Worm (Caenorhabditis elegans) whole organism, L4/young adult: ENCODE results near the gene eri-9.

Experiments
- dao-5 ChIP-seq: sonication (generic microtip); optimal IDR thresholded peaks from 2 replicates; lab custom pipeline; 2016; ENCODE audit warnings: missing genotype, missing genetic modification characterization, moderate library complexity, missing compliant biosample characterization
- him-1 ChIP-seq: sonication (generic microtip); optimal IDR thresholded peaks from 2 replicates; lab custom pipeline; 2016; ENCODE audit warnings: missing genotype, missing genetic modification reagents, missing genetic modification characterization, missing compliant biosample characterization

DNA sequence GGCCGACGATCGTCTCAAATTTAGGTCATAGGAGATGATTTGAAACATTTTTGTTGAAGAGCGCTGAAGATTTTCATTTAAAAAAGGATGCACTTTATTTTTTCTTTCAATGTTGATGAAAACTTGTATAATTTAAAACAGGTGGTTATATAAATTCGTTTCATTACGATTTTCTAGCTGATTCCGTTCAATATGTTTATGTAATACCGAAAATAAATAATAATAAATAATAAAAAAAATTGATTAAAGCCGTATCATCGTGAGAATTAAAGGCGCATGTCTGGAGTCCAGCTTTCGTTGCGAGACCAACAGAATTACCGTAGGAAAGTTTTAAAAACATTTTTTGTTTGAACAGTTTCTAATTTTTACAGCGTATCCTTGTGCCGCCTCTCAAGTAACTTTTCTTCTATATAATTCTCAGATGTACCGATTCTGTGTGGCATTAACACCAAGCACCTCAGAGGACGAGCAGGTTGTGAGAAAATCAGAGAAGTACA lies at the start of gene eri-9, which contains the start of gene C26E6.12:
- TF ChIP-seq him-1 (tag; lab: Kevin White, UChicago) (no peak), dao-5 (tag; lab: Kevin White, UChicago) (no peak)
